Fruit fly (Drosophila melanogaster): ENCODE measurements around the gene rtp.

Gene rtp

DNA sequence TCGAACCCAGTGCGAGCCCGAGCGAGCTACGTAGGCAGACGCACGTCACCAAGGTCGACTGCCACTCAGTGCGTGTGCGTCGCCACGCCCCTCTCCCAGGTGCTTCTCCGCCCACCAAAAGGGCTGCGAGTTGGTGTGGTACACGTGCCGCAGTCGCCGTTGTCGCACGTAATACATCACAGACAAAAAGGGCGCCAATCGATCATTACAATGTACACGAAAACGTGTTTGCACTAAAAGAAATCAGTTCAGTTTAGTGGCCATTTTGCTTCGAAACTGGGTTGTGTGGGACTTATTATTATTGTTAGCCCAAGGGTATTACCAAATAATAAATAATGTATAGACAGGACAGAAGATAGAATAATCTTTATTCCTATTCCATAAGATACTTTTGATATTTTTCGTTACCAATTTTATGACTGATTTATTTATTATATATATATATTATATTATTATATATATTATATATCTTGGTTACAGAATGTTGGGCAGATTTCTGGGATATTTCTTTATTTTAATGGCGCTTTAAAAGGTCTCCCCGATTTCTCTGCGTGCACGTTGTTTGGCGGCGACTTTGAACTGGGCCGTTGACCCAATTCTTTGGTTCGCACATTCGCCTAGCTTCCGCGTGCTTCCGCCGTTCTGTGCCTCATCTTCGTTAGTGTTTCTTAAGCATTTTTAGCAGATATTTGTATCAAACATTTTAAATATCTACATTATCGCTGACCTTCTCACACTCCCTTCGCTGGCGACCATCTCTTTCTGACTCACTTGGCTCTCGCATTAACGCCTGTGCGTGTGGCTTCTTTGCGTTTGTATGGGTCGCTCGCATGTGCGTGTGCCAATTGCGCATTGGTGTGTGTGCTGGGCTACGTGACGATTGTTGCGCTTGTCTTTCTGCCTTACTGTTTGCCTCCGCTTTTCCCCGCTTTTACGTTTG is 26.5 kb upstream of the rtp start (continued):
- TF ChIP-seq CG16815 (GFP tag; optimal IDR thresholded peaks at IDR 0.05) (peak; percentile 50), CG9609 (GFP tag; optimal IDR thresholded peaks at IDR 0.05) (no peak), stwl (tag; optimal IDR thresholded peaks at IDR 0.05) (no peak), Kr (GFP tag; optimal IDR thresholded peaks at IDR 0.05) (peak; percentile 37), pnt (GFP tag; optimal IDR thresholded peaks at IDR 0.05) (peak; percentile 5), Bdp1 (GFP tag; optimal IDR thresholded peaks at IDR 0.05) (no peak), toy (GFP tag; IDR thresholded peaks at IDR 0.05) (no peak), CG4328 (GFP tag; optimal IDR thresholded peaks at IDR 0.05) (peak; percentile 88), disco-r (GFP tag; optimal IDR thresholded peaks at IDR 0.05) (no peak), Ssrp (tag; optimal IDR thresholded peaks at IDR 0.05) (peak; percentile 87), CG18619 (GFP tag; optimal IDR thresholded peaks at IDR 0.05) (peak; percentile 92), pho (GFP tag; optimal IDR thresholded peaks at IDR 0.05) (no peak), tup (GFP tag; optimal IDR thresholded peaks at IDR 0.05) (peak; percentile 34), nerfin-1 (tag; optimal IDR thresholded peaks at IDR 0.05) (peak; percentile 71), CG12104 (GFP tag; optimal IDR thresholded peaks at IDR 0.05) (peak; percentile 80), phol (tag; optimal IDR thresholded peaks at IDR 0.05) (peak; percentile 91), CG9215 (GFP tag; IDR thresholded peaks at IDR 0.05) (no peak; the same call in 1 of the 2 replicates), corto (GFP tag; optimal IDR thresholded peaks at IDR 0.05) (no peak), CG34422 (GFP tag; IDR thresholded peaks at IDR 0.05) (peak; percentile 70; the same call in 2 of the 3 replicates), CG4820 (GFP tag; optimal IDR thresholded peaks at IDR 0.05) (peak; percentile 76), lov (optimal IDR thresholded peaks at IDR 0.05) (no peak), lov (GFP tag; IDR thresholded peaks at IDR 0.05) (no peak), NK7.1 (GFP tag; optimal IDR thresholded peaks at IDR 0.05) (no peak), MESR4 (GFP tag; optimal IDR thresholded peaks at IDR 0.05) (no peak), wor (GFP tag; IDR thresholded peaks at IDR 0.05) (peak; percentile 61), CG18262 (tag; optimal IDR thresholded peaks at IDR 0.05) (peak; percentile 92), CG17912 (GFP tag; optimal IDR thresholded peaks at IDR 0.05) (peak; percentile 45), hb (GFP tag; IDR thresholded peaks at IDR 0.05; ENCODE audit: partially characterized antibody) (no peak), crp (GFP tag; optimal IDR thresholded peaks at IDR 0.05) (peak in 1 of 2 experiments; percentile 25), danr (GFP tag; IDR thresholded peaks at IDR 0.05) (0 out of 2 replicates have a peak, but pooled peaks have one; percentile 62), CG18011 (GFP tag; optimal IDR thresholded peaks at IDR 0.05) (peak; percentile 58), Adf1 (GFP tag; IDR thresholded peaks at IDR 0.05) (peak; percentile 39), Bteb2 (GFP tag; optimal IDR thresholded peaks at IDR 0.05) (no peak), Hr51 (GFP tag; optimal IDR thresholded peaks at IDR 0.05) (peak in 1 of 2 experiments; percentile 95), CG10979 (tag; optimal IDR thresholded peaks at IDR 0.05) (peak; percentile 88), CG1647 (GFP tag; optimal IDR thresholded peaks at IDR 0.05) (no peak), CG3726 (GFP tag; IDR thresholded peaks at IDR 0.05) (0 out of 3 replicates have a peak, but pooled peaks have one; percentile 64), CG13287 (GFP tag; IDR thresholded peaks at IDR 0.05; ENCODE audit: partially characterized antibody) (peak; percentile 39; the same call in 1 of the 2 replicates), CG8924 (tag; optimal IDR thresholded peaks at IDR 0.05) (peak; percentile 94), CG14860 (GFP tag; IDR thresholded peaks at IDR 0.05; ENCODE audit: partially characterized antibody) (no peak), CG1233 (GFP tag; optimal IDR thresholded peaks at IDR 0.05) (peak; percentile 90), fd96Cb (tag; optimal IDR thresholded peaks at IDR 0.05) (peak; percentile 86), CG11723 (GFP tag; optimal IDR thresholded peaks at IDR 0.05) (peak; percentile 63), zfh2 (GFP tag; optimal IDR thresholded peaks at IDR 0.05) (peak; percentile 8), Abd-B (GFP tag; optimal IDR thresholded peaks at IDR 0.05) (peak; percentile 87), CG10267 (tag; optimal IDR thresholded peaks at IDR 0.05) (peak; percentile 83), CG7839 (tag; optimal IDR thresholded peaks at IDR 0.05) (peak; percentile 94)
